Worm (Caenorhabditis elegans) whole organism, late embryonic: ENCODE data around the gene Y41E3.18.

Experiments
- ceh-18 ChIP-seq: sonication (generic microtip); optimal IDR thresholded peaks from 2 replicates; lab custom pipeline; 2016; ENCODE audit warnings: missing genetic modification characterization, missing compliant biosample characterization
- dve-1 ChIP-seq: sonication (generic microtip); optimal IDR thresholded peaks from 2 replicates; lab custom pipeline; 2017; ENCODE audit warnings: antibody characterized with exemption, mild to moderate bottlenecking, missing genetic modification characterization, missing compliant biosample characterization

DNA sequence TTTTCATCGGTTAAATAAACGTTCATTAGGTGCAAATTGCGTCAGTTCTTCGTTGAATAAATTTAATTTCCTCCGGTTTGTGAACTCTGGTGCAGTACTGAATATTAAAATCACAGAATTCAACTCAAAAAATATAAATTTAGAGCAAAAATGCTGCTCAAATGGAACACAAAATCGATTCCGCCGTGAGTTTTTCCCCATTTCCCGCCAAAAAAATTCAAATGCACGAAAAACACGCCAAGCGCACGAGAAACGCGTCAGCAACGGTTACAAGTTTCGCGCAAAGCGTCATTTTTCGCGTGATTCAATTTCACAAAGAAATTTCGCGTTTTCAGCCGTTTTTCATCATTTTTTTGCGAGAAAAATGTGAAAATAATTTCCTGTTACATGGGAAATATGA is 26.1 kb downstream of the Y41E3.18 start, which contains the start of gene hrpu-1:
- TF ChIP-seq dve-1 (tag; lab: Kevin White, UChicago): peak; percentile 47
- TF ChIP-seq ceh-18 (tag; lab: Kevin White, UChicago): peak; percentile 46
